Worm (Caenorhabditis elegans): ENCODE measurements around the gene scl-24.

Gene scl-24

ce11 chrV:17467881-17468280 is 18.3 kb upstream of the scl-24 start:
- TF ChIP-seq unc-62 (GFP tag; optimal IDR thresholded peaks at IDR 0.05) (no peak), efl-1 (optimal IDR thresholded peaks at IDR 0.05) (no peak), efl-1 (GFP tag; optimal IDR thresholded peaks at IDR 0.05 in 1 of 2) (peak in 1 of 2 experiments; percentile 59)

- TF ChIP-seq pag-3 (tag; optimal IDR thresholded peaks at IDR 0.05; ENCODE audit: borderline replicate concordance, insufficient read depth) = no peak
- TF ChIP-seq dpl-1 (GFP tag; optimal IDR thresholded peaks at IDR 0.05) = no peak
- no peak for TF ChIP-seq rnt-1 (tag; optimal IDR thresholded peaks at IDR 0.05)
- TF ChIP-seq fos-1 (tag; optimal IDR thresholded peaks at IDR 0.05) = no peak
- TF ChIP-seq ets-5 (GFP tag; IDR thresholded peaks at IDR 0.05) = no peak
- no peak for TF ChIP-seq nhr-85 (tag)
- TF ChIP-seq zip-4 (GFP tag; optimal IDR thresholded peaks at IDR 0.05) = no peak
- no peak for TF ChIP-seq nhr-12 (tag; optimal IDR thresholded peaks at IDR 0.05)
- TF ChIP-seq lin-35 (GFP tag; optimal IDR thresholded peaks at IDR 0.05) = no peak
- TF ChIP-seq fkh-8 (tag; optimal IDR thresholded peaks at IDR 0.05) = no peak
- TF ChIP-seq egl-13 (tag; optimal IDR thresholded peaks at IDR 0.05) = no peak
- no peak for TF ChIP-seq ama-1 (optimal IDR thresholded peaks at IDR 0.05)
- TF ChIP-seq lin-14 (GFP tag; optimal IDR thresholded peaks at IDR 0.05) = no peak
- no peak for TF ChIP-seq unc-130 (tag; optimal IDR thresholded peaks at IDR 0.05)
- no peak for TF ChIP-seq ceh-82 (tag; optimal IDR thresholded peaks at IDR 0.05)
- no peak for TF ChIP-seq mef-2 (tag; optimal IDR thresholded peaks at IDR 0.05)
- TF ChIP-seq pqm-1 (tag; optimal IDR thresholded peaks at IDR 0.05) = no peak
- TF ChIP-seq ces-1 (GFP tag; optimal IDR thresholded peaks at IDR 0.05) = no peak
- TF ChIP-seq unc-98 (GFP tag; IDR thresholded peaks at IDR 0.05) = no peak
- no peak for TF ChIP-seq efl-1 (optimal IDR thresholded peaks at IDR 0.05)
- TF ChIP-seq efl-1 (GFP tag; optimal IDR thresholded peaks at IDR 0.05 in 1 of 2) = no peak
Observed at ce11 chrV:17469180-17469579, 17.0 kb upstream of the scl-24 start, which contains the start of gene F20E11.17. F20E11.17 (minus strand) TSS chrV:17469280.

ce11 chrV:17471564-17471963 is 14.6 kb upstream of the scl-24 start, which contains the start of gene srh-235:
srh-235 (minus strand) TSS chrV:17471664.
- no peak for TF ChIP-seq hlh-4 (tag; optimal IDR thresholded peaks at IDR 0.05)

- TF ChIP-seq ceh-8 (GFP tag; optimal IDR thresholded peaks at IDR 0.05) (no peak), ceh-88 (GFP tag; IDR thresholded peaks at IDR 0.05) (no peak), F16B12.6 (tag; optimal IDR thresholded peaks at IDR 0.05) (no peak), nhr-20 (tag; optimal IDR thresholded peaks at IDR 0.05) (no peak), nhr-19 (GFP tag; conservative IDR thresholded peaks at IDR 0.05) (no peak), unc-30 (tag; optimal IDR thresholded peaks at IDR 0.05) (no peak), nhr-90 (tag; optimal IDR thresholded peaks at IDR 0.05; ENCODE audit: poor library complexity) (no peak), hlh-4 (tag; optimal IDR thresholded peaks at IDR 0.05) (no peak), elt-3 (tag; optimal IDR thresholded peaks at IDR 0.05) (no peak), lin-35 (GFP tag; optimal IDR thresholded peaks at IDR 0.05) (no peak)
Observed at ce11 chrV:17473699-17474098, 12.4 kb upstream of the scl-24 start, which contains the start of gene srh-123. srh-123 (plus strand) TSS chrV:17473999.

- TF ChIP-seq zip-4 (GFP tag; optimal IDR thresholded peaks at IDR 0.05) = no peak
- TF ChIP-seq fkh-4 (tag; optimal IDR thresholded peaks at IDR 0.05; ENCODE audit: borderline replicate concordance) = no peak
- TF ChIP-seq alr-1 (tag; optimal IDR thresholded peaks at IDR 0.05; ENCODE audit: borderline replicate concordance) = no peak
- TF ChIP-seq ces-1 (GFP tag; optimal IDR thresholded peaks at IDR 0.05) = no peak
- no peak for TF ChIP-seq mep-1 (tag; optimal IDR thresholded peaks at IDR 0.05)
- no peak for TF ChIP-seq hlh-17 (GFP tag; optimal IDR thresholded peaks at IDR 0.05; ENCODE audit: borderline replicate concordance)
- TF ChIP-seq C34B4.2 (tag; optimal IDR thresholded peaks at IDR 0.05) = no peak
- TF ChIP-seq tlp-1 (tag; optimal IDR thresholded peaks at IDR 0.05) = no peak
- no peak for TF ChIP-seq ztf-4 (tag; optimal IDR thresholded peaks at IDR 0.05)
- TF ChIP-seq swsn-7 (tag; optimal IDR thresholded peaks at IDR 0.05) = no peak
- no peak for TF ChIP-seq lin-13 (GFP tag; optimal IDR thresholded peaks at IDR 0.05)
- no peak for TF ChIP-seq mef-2 (tag; optimal IDR thresholded peaks at IDR 0.05)
- no peak for TF ChIP-seq nhr-28 (tag; optimal IDR thresholded peaks at IDR 0.05)
- TF ChIP-seq snu-23 (GFP tag; optimal IDR thresholded peaks at IDR 0.05) = no peak
- TF ChIP-seq F16B12.6 (tag; optimal IDR thresholded peaks at IDR 0.05) = no peak
- TF ChIP-seq jun-1 (tag; optimal IDR thresholded peaks at IDR 0.05) = no peak
- TF ChIP-seq ets-5 (GFP tag; IDR thresholded peaks at IDR 0.05) = no peak
- no peak for TF ChIP-seq nhr-19 (GFP tag; conservative IDR thresholded peaks at IDR 0.05)
- no peak for TF ChIP-seq nhr-20 (tag; optimal IDR thresholded peaks at IDR 0.05)
Observed at ce11 chrV:17476490-17476889, 9.6 kb upstream of the scl-24 start, which contains the start of gene srbc-61. srbc-61 (plus strand) TSS chrV:17476790.

All from whole organism, L1 larva.